Worm (Caenorhabditis elegans) whole organism, midembryonic: ENCODE results near the gene qns-1.

Source experiments
- T22C8.4 ChIP-seq: fragments of 200-800 bp; sonication (Bioruptor generic); IDR thresholded peaks from 2 replicates; pipeline ENCODE4 v1.3.6; 2022; ENCODE audit warnings: missing genetic modification characterization, missing compliant biosample characterization
- cog-1 ChIP-seq: sonication (generic microtip); optimal IDR thresholded peaks from 2 replicates; lab custom pipeline; 2016; ENCODE audit warnings: missing genetic modification characterization, missing compliant biosample characterization
- flt-1 ChIP-seq: fragments of 200-800 bp; sonication (Bioruptor generic); IDR thresholded peaks from 2 replicates; pipeline ENCODE4 v1.3.6; 2022; ENCODE audit warnings: missing genetic modification characterization, missing compliant biosample characterization
- klf-2 ChIP-seq: fragments of 200-800 bp; sonication (Bioruptor generic); conservative IDR thresholded peaks from 2 replicates; pipeline ENCODE4 v1.3.6; 2022; ENCODE audit warnings: missing genetic modification reagents, missing genetic modification characterization, missing compliant biosample characterization
- med-1 ChIP-seq: sonication (generic microtip); optimal IDR thresholded peaks from 2 replicates; lab custom pipeline; 2017; ENCODE audit warnings: missing genetic modification characterization, mild to moderate bottlenecking, missing compliant biosample characterization, antibody characterized with exemption, missing genetic modification reagents; ENCODE audit not compliant: insufficient read depth
- ref-1 ChIP-seq: fragments of 200-800 bp; sonication (Bioruptor generic); conservative IDR thresholded peaks from 2 replicates; pipeline ENCODE4 v1.3.6; 2022; ENCODE audit warnings: missing genetic modification reagents, missing genetic modification characterization, missing compliant biosample characterization
- tab-1 ChIP-seq: fragments of 200-800 bp; sonication (Bioruptor generic); IDR thresholded peaks from 2 replicates; pipeline ENCODE4 v1.3.6; 2022; ENCODE audit warnings: missing genetic modification characterization, missing compliant biosample characterization
- ztf-23 ChIP-seq: fragments of 200-800 bp; sonication (Bioruptor generic); IDR thresholded peaks from 2 replicates; pipeline ENCODE4 v1.3.6; 2022; ENCODE audit warnings: missing genetic modification reagents, missing genetic modification characterization, missing compliant biosample characterization
- ztf-29 ChIP-seq: fragments of 200-800 bp; sonication (Bioruptor generic); IDR thresholded peaks from 2 replicates; pipeline ENCODE4 v1.3.6; 2022; ENCODE audit warnings: missing genetic modification reagents, missing genetic modification characterization, missing compliant biosample characterization

qns-1 gene

DNA sequence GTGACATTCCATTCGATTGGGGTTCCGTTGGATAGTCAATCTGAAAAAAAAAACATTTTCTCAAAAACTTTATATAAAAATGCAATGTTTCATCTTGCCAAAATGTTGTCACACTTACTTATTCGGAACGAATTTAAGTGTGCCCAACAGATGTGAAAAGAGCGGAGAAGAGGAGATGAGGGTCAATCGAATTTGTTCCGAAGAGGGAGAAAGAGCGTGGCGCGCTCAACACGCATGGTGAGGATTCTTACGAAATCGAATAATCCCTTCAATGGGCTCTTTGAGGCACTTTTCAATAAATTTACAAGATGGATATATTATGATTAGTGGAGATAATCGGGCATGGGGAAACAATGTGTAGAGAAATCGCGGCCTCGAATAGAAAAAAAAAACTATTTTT, 48.3 kb downstream of the qns-1 start:
- TF ChIP-seq ztf-29: no peak
- no peak for TF ChIP-seq ref-1 (GFP tag; lab: Robert Waterston, UW)
- no peak for TF ChIP-seq T22C8.4 (GFP tag; lab: Robert Waterston, UW)
- no peak for TF ChIP-seq ztf-23 (GFP tag; lab: Robert Waterston, UW)
- no peak for TF ChIP-seq flt-1 (GFP tag; lab: Robert Waterston, UW)
- TF ChIP-seq med-1 (GFP tag; lab: Kevin White, UChicago): no peak
- TF ChIP-seq cog-1: no peak
- no peak for TF ChIP-seq klf-2 (GFP tag; lab: Robert Waterston, UW)
- TF ChIP-seq tab-1: no peak
